Fruit fly (Drosophila melanogaster): ENCODE data around the gene morgue.
A peak's percentile ranks its signal among the peaks of the same experiment; 100 is the strongest.

The morgue gene

DNA sequence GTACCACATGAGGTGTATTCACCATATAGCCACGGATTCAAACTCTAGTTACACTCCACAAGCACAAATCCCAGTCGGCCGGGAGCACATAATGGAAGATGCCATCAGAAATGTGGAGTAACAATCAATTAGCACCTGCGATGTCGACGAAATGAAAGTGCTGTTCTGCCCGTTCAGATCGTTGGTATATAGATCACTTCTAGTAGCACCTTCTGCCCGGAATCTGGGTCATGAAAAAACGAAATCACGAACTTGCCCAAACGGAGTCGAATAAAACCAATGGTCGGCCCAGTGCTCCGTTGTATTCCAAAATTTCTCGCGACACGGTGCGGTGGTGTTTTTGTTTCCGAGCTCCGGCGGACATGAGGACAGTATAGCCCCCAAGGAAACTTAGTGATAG, 43.8 kb downstream of the morgue start, which contains the start of gene CG33003:
CG33003 (plus strand) TSS at position 301 of the 400 bp plus-strand sequence.
- TF ChIP-seq OdsH (GFP tag; optimal IDR thresholded peaks at IDR 0.05): no peak
- TF ChIP-seq psq (GFP tag; optimal IDR thresholded peaks at IDR 0.05): no peak
- no peak for TF ChIP-seq jim (GFP tag; optimal IDR thresholded peaks at IDR 0.05)
- TF ChIP-seq fru (GFP tag; optimal IDR thresholded peaks at IDR 0.05): no peak
- TF ChIP-seq pan (optimal IDR thresholded peaks at IDR 0.05): no peak
- no peak for TF ChIP-seq CG32264 (GFP tag; optimal IDR thresholded peaks at IDR 0.05)
- no peak for TF ChIP-seq Hr78 (GFP tag; optimal IDR thresholded peaks at IDR 0.05)
- TF ChIP-seq foxo (GFP tag; optimal IDR thresholded peaks at IDR 0.05): no peak
- TF ChIP-seq sv (GFP tag; optimal IDR thresholded peaks at IDR 0.05): no peak

DNA sequence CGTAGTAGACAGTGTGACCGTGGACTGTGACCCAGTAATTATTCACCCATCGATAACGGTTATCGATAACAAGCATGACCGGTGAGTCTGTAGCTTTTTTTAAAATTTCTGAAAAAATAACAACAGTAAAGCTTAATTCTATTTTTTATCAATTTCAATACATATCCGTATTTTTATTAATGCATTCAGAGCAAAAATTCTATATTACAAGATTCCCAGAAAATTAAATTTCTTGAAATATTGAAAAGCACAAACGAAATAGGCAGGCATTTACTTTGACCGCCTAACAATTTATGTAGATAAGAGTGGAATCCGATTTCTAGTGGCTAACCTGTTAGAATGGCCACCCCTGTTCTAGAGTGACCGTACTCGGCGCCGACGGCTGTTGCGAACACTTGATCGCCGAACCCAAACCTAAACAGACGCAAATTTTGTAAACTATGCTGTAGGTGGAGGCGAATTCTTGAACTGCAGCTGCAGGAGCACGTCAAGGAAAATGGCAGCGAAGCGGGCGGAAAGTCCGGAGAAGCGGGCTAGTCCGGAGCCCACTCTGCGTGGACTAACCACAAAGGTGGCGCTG, 50.5 kb downstream of the morgue start, which contains the start of gene CG3652:
CG3652 (minus strand) TSS at position 35 of the 580 bp plus-strand sequence.
- TF ChIP-seq sv (GFP tag; optimal IDR thresholded peaks at IDR 0.05) (peak; percentile 20), CG9705 (GFP tag; optimal IDR thresholded peaks at IDR 0.05) (peak; percentile 4), psq (GFP tag; optimal IDR thresholded peaks at IDR 0.05) (peak; percentile 29), HLH106 (tag; optimal IDR thresholded peaks at IDR 0.05) (peak; percentile 52), dmrt93B (GFP tag; optimal IDR thresholded peaks at IDR 0.05) (no peak), OdsH (GFP tag; optimal IDR thresholded peaks at IDR 0.05) (peak; percentile 30), jim (GFP tag; optimal IDR thresholded peaks at IDR 0.05) (no peak), Myc (optimal IDR thresholded peaks at IDR 0.05) (peak; percentile 71)

Measured in whole organism, wandering third instar larva.